Worm (Caenorhabditis elegans) whole organism, L4 larva: Measurements from ENCODE around the gene C34E10.12.

Experiments used
- nhr-11 ChIP-seq: fragments of 150-350 bp; optimal IDR thresholded peaks from 2 replicates; lab custom pipeline; 2014; ENCODE audit warnings: missing biosample characterization, missing genetic modification characterization
- pha-4 ChIP-seq, 2 experiments: fragments of 150-350 bp in 1 of 2; fragments of 200-800 bp in 1 of 2; sonication (Bioruptor generic) in 1 of 2; IDR thresholded peaks in 1 of 2; optimal IDR thresholded peaks in 1 of 2; 2 replicates each; pipeline versions ENCODE4 v1.3.6 to Lab custom; 2014 to 2022; ENCODE audit warnings: missing genetic modification characterization in 2 of 2, missing genetic modification reagents in 2 of 2, missing biosample characterization in 1 of 2, missing compliant biosample characterization in 1 of 2

DNA sequence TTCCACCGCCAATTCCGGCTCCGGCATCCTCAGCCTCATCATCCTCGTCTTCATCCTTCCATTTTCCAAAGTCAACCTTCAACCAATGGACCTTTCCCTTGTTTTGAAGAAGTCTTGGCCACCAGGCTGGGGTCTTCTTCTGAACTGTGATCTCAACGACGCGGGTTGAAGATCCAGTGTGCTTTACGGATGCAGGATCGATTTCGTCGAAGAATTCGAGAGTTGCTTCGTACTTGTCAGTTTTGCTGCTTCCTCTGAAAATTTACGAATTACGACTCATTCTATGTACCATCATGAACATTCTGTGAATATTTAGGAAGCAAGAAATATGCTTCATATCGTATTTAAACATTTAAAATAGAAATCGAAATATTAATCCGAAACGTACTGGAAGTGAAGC lies 46.6 kb upstream of the C34E10.12 start:
- TF ChIP-seq pha-4 (GFP tag; IDR thresholded peaks at IDR 0.05; lab: Robert Waterston, UW) (no peak), pha-4 (tag; optimal IDR thresholded peaks at IDR 0.05; lab: Kevin White, UChicago) (no peak), nhr-11 (no peak)
